Worm (Caenorhabditis elegans) whole organism, young adult: Measurements from ENCODE around the gene C28H8.5.

Experiments
- B0035.1 ChIP-seq: sonication (generic microtip); optimal IDR thresholded peaks from 2 replicates; lab custom pipeline; 2016; ENCODE audit warnings: missing genetic modification characterization, mild to moderate bottlenecking, missing compliant biosample characterization, missing genotype, missing genetic modification reagents
- D2030.7 ChIP-seq: fragments of 200-800 bp; sonication (Bioruptor generic); IDR thresholded peaks from 2 replicates; pipeline ENCODE4 v1.3.6; 2022; ENCODE audit warnings: missing genetic modification reagents, missing genetic modification characterization, missing compliant biosample characterization
- F10E7.11 ChIP-seq: sonication (generic microtip); optimal IDR thresholded peaks from 2 replicates; lab custom pipeline; 2017; ENCODE audit warnings: mild to moderate bottlenecking, missing genetic modification characterization, moderate library complexity, missing compliant biosample characterization
- F37B4.10 ChIP-seq: fragments of 200-800 bp; sonication (Bioruptor generic); IDR thresholded peaks from 2 replicates; pipeline ENCODE4 v1.3.6; 2022; ENCODE audit warnings: missing genetic modification characterization, missing compliant biosample characterization
- F49E8.2 ChIP-seq: sonication (generic microtip); optimal IDR thresholded peaks from 3 replicates; lab custom pipeline; 2017; ENCODE audit warnings: missing genetic modification characterization, mild to moderate bottlenecking, missing compliant biosample characterization, antibody characterized with exemption, moderate library complexity; ENCODE audit not compliant: insufficient read depth
- F52B5.7 ChIP-seq: sonication (generic microtip); optimal IDR thresholded peaks from 2 replicates; lab custom pipeline; 2016; ENCODE audit warnings: mild to moderate bottlenecking, missing genetic modification characterization, missing compliant biosample characterization
- K11D2.4 ChIP-seq: fragments of 200-800 bp; sonication (Bioruptor generic); IDR thresholded peaks from 2 replicates; pipeline ENCODE4 v1.3.6; 2022; ENCODE audit warnings: missing genetic modification reagents, missing genetic modification characterization, missing compliant biosample characterization
- K12H6.12 ChIP-seq: fragments of 200-800 bp; sonication (Bioruptor generic); optimal IDR thresholded peaks from 2 replicates; lab custom pipeline; 2018; ENCODE audit warnings: mild to moderate bottlenecking, missing genetic modification characterization, missing compliant biosample characterization
- T07F8.4 ChIP-seq: sonication (generic microtip); optimal IDR thresholded peaks from 2 replicates; lab custom pipeline; 2016; ENCODE audit warnings: mild to moderate bottlenecking, missing genetic modification characterization, moderate library complexity, missing compliant biosample characterization
- T26A5.8 ChIP-seq: sonication (generic microtip); optimal IDR thresholded peaks from 2 replicates; lab custom pipeline; 2016; ENCODE audit warnings: missing genetic modification characterization, missing compliant biosample characterization
- ama-1 ChIP-seq, 3 experiments: fragments of 150-350 bp in 1 of 3; sonication (generic microtip) in 2 of 3; optimal IDR thresholded peaks; 2 replicates each; lab custom pipeline; 2014 to 2018; ENCODE audit warnings: missing biosample characterization in 2 of 3, missing genetic modification characterization in 2 of 3, missing genetic modification reagents in 2 of 3
- aptf-2 ChIP-seq: fragments of 200-800 bp; sonication (Bioruptor generic); conservative IDR thresholded peaks from 2 replicates; pipeline ENCODE4 v1.3.6; 2022; ENCODE audit warnings: missing genetic modification reagents, missing genetic modification characterization, missing compliant biosample characterization
- bed-1 ChIP-seq: fragments of 200-800 bp; sonication (Bioruptor generic); IDR thresholded peaks from 2 replicates; pipeline ENCODE4 v1.3.6; 2022; ENCODE audit warnings: missing genetic modification reagents, missing genetic modification characterization, missing compliant biosample characterization
- ceh-27 ChIP-seq: fragments of 200-800 bp; sonication (Bioruptor generic); optimal IDR thresholded peaks from 2 replicates; lab custom pipeline; 2018; ENCODE audit warnings: mild to moderate bottlenecking, missing genetic modification characterization, moderate library complexity, missing compliant biosample characterization
- ceh-40 ChIP-seq: fragments of 200-800 bp; sonication (Bioruptor generic); IDR thresholded peaks from 2 replicates; pipeline ENCODE4 v1.3.6; 2022; ENCODE audit warnings: missing genetic modification characterization, missing compliant biosample characterization
- die-1 ChIP-seq: sonication (generic microtip); optimal IDR thresholded peaks from 2 replicates; lab custom pipeline; 2016; ENCODE audit warnings: missing genotype, mild to moderate bottlenecking, missing genetic modification characterization, missing compliant biosample characterization
- dox-1 ChIP-seq: fragments of 200-800 bp; sonication (Bioruptor generic); IDR thresholded peaks from 2 replicates; pipeline ENCODE4 v1.3.6; 2022; ENCODE audit warnings: missing genetic modification reagents, missing genetic modification characterization, missing compliant biosample characterization
- dpl-1 ChIP-seq: fragments of 150-350 bp; optimal IDR thresholded peaks from 2 replicates; lab custom pipeline; 2014; ENCODE audit warnings: missing biosample characterization, missing genetic modification reagents, missing genetic modification characterization
- hmg-1.2 ChIP-seq: fragments of 200-800 bp; sonication (Bioruptor generic); IDR thresholded peaks from 2 replicates; pipeline ENCODE4 v1.3.6; 2022; ENCODE audit warnings: missing genetic modification reagents, missing genetic modification characterization, missing compliant biosample characterization
- hmg-20 ChIP-seq: fragments of 200-800 bp; sonication (Bioruptor generic); IDR thresholded peaks from 2 replicates; pipeline ENCODE4 v1.3.6; 2022; ENCODE audit warnings: missing genetic modification reagents, missing genetic modification characterization, missing compliant biosample characterization
- hrde-1 ChIP-seq: sonication (generic microtip); optimal IDR thresholded peaks from 2 replicates; lab custom pipeline; 2016; ENCODE audit warnings: missing genetic modification characterization, mild to moderate bottlenecking, missing compliant biosample characterization, moderate library complexity, missing genotype, missing genetic modification reagents, borderline replicate concordance
- lag-1 ChIP-seq: fragments of 200-800 bp; sonication (Bioruptor generic); IDR thresholded peaks from 2 replicates; pipeline ENCODE4 v1.3.6; 2022; ENCODE audit warnings: missing genetic modification reagents, missing genetic modification characterization, missing compliant biosample characterization
- let-526 ChIP-seq: fragments of 200-800 bp; sonication (Bioruptor generic); IDR thresholded peaks from 2 replicates; pipeline ENCODE4 v1.3.6; 2022; ENCODE audit warnings: missing genetic modification reagents, missing genetic modification characterization, missing compliant biosample characterization
- let-607 ChIP-seq, 2 experiments: fragments of 200-800 bp in 1 of 2; sonication (Bioruptor generic) in 1 of 2; sonication (generic microtip) in 1 of 2; optimal IDR thresholded peaks; 2 replicates each; lab custom pipeline; 2016 to 2018; ENCODE audit warnings: mild to moderate bottlenecking in 2 of 2, missing compliant biosample characterization in 2 of 2, missing genetic modification characterization in 2 of 2, moderate library complexity in 2 of 2, missing genotype in 1 of 2
- lin-26 ChIP-seq: fragments of 200-800 bp; sonication (Bioruptor generic); IDR thresholded peaks from 2 replicates; pipeline ENCODE4 v1.3.6; 2022; ENCODE audit warnings: missing genetic modification reagents, missing genetic modification characterization, missing compliant biosample characterization
- lin-54 ChIP-seq: fragments of 200-800 bp; sonication (Bioruptor generic); optimal IDR thresholded peaks from 2 replicates; lab custom pipeline; 2018; ENCODE audit warnings: mild to moderate bottlenecking, missing genetic modification characterization, missing compliant biosample characterization
- madf-6 ChIP-seq: fragments of 200-800 bp; sonication (Bioruptor generic); IDR thresholded peaks from 2 replicates; pipeline ENCODE4 v1.3.6; 2022; ENCODE audit warnings: missing genetic modification reagents, missing genetic modification characterization, missing compliant biosample characterization
- mel-28 ChIP-seq: sonication (generic microtip); optimal IDR thresholded peaks from 2 replicates; lab custom pipeline; 2016; ENCODE audit warnings: borderline replicate concordance, mild to moderate bottlenecking, missing genetic modification characterization, missing compliant biosample characterization
- mes-4 ChIP-seq: sonication (generic microtip); optimal IDR thresholded peaks from 2 replicates; lab custom pipeline; 2016; ENCODE audit warnings: missing genotype, missing genetic modification characterization, missing compliant biosample characterization
- nfyb-1 ChIP-seq: fragments of 200-800 bp; sonication (Bioruptor generic); IDR thresholded peaks from 2 replicates; pipeline ENCODE4 v1.3.6; 2022; ENCODE audit warnings: missing genetic modification reagents, missing genetic modification characterization, missing compliant biosample characterization
- nhr-80 ChIP-seq: sonication (generic microtip); optimal IDR thresholded peaks from 2 replicates; lab custom pipeline; 2016; ENCODE audit warnings: missing genetic modification characterization, missing compliant biosample characterization
- rpc-1 ChIP-seq, 2 experiments: fragments of 150-350 bp in 1 of 2; sonication (generic microtip) in 1 of 2; optimal IDR thresholded peaks; 2 replicates each; lab custom pipeline; 2014 to 2018; ENCODE audit warnings: missing biosample characterization in 1 of 2, missing genetic modification characterization in 1 of 2, missing genetic modification reagents in 1 of 2, missing genotype in 1 of 2
- sdz-38 ChIP-seq: sonication (generic microtip); optimal IDR thresholded peaks from 2 replicates; lab custom pipeline; 2016; ENCODE audit warnings: missing genotype, missing genetic modification characterization, missing compliant biosample characterization
- snpc-1.3 ChIP-seq: sonication (generic microtip); optimal IDR thresholded peaks from 2 replicates; lab custom pipeline; 2017; ENCODE audit warnings: missing genetic modification characterization, mild to moderate bottlenecking, missing compliant biosample characterization, antibody characterized with exemption, moderate library complexity, missing genotype, missing genetic modification reagents; ENCODE audit not compliant: insufficient read depth
- snpc-3.4 ChIP-seq: sonication (generic microtip); optimal IDR thresholded peaks from 2 replicates; lab custom pipeline; 2017; ENCODE audit warnings: missing genetic modification characterization, mild to moderate bottlenecking, missing compliant biosample characterization, antibody characterized with exemption, moderate library complexity, missing genotype, missing genetic modification reagents
- snpc-4 ChIP-seq, 5 experiments: fragments of 150-350 bp in 1 of 5; sonication (generic microtip) in 4 of 5; optimal IDR thresholded peaks; 2 replicates each; lab custom pipeline; 2014 to 2018; ENCODE audit warnings: missing genetic modification characterization in 5 of 5, missing biosample characterization in 3 of 5, antibody characterized with exemption in 2 of 5, mild to moderate bottlenecking in 2 of 5, missing compliant biosample characterization in 2 of 5, missing genotype in 2 of 5, moderate library complexity in 2 of 5, missing genetic modification reagents in 1 of 5
- unc-130 ChIP-seq: sonication (generic microtip); optimal IDR thresholded peaks from 2 replicates; lab custom pipeline; 2016; ENCODE audit warnings: missing genetic modification reagents, missing genetic modification characterization, missing compliant biosample characterization
- zfh-2 ChIP-seq: fragments of 200-800 bp; sonication (Bioruptor generic); conservative IDR thresholded peaks from 2 replicates; pipeline ENCODE4 v1.3.6; 2022; ENCODE audit warnings: missing genetic modification reagents, missing genetic modification characterization, missing compliant biosample characterization

The C28H8.5 gene

ce11 chrIII:5908408-5908807, 24.3 kb downstream of the C28H8.5 start, which contains the start of gene C28H8.3 (continued):
- TF ChIP-seq snpc-3.4 (tag; lab: Kevin White, UChicago) (no peak), ama-1 (optimal IDR thresholded peaks at IDR 0.05; lab: Kevin White, UChicago) (no peak), ama-1 (GFP tag; optimal IDR thresholded peaks at IDR 0.05; lab: Kevin White, UChicago) (no peak), unc-130 (no peak), ceh-27 (GFP tag; lab: Kevin White, UChicago) (no peak), let-526 (GFP tag; lab: Robert Waterston, UW) (no peak), hmg-1.2 (GFP tag; lab: Robert Waterston, UW) (peak; percentile 19; the same call in 1 of the 2 replicates)

ce11 chrIII:5914717-5915116, 30.6 kb downstream of the C28H8.5 start:
- TF ChIP-seq B0035.1 (tag; lab: Kevin White, UChicago), result no peak
- peak; percentile 23; the same call in 1 of the 2 replicates for TF ChIP-seq madf-6 (GFP tag; lab: Robert Waterston, UW)
- peak; percentile 50 for TF ChIP-seq hrde-1 (tag; lab: Kevin White, UChicago)
- no peak for TF ChIP-seq bed-1 (GFP tag; lab: Robert Waterston, UW)
- peak; percentile 26; the same call in 1 of the 2 replicates for TF ChIP-seq hmg-1.2 (GFP tag; lab: Robert Waterston, UW)
- TF ChIP-seq F10E7.11 (tag; lab: Kevin White, UChicago), result no peak
- TF ChIP-seq lin-26 (GFP tag; lab: Robert Waterston, UW), result no peak
- no peak for TF ChIP-seq sdz-38 (tag; lab: Kevin White, UChicago)
- peak; percentile 12 for TF ChIP-seq die-1 (tag; lab: Kevin White, UChicago)
- TF ChIP-seq K12H6.12 (tag; lab: Kevin White, UChicago), result no peak
- peak; percentile 40; the same call in 1 of the 2 replicates for TF ChIP-seq dox-1 (GFP tag; lab: Robert Waterston, UW)
- no peak for TF ChIP-seq ceh-40 (GFP tag; lab: Robert Waterston, UW)
- TF ChIP-seq aptf-2 (GFP tag; lab: Robert Waterston, UW), result no peak
- TF ChIP-seq rpc-1 (optimal IDR thresholded peaks at IDR 0.05; lab: Kevin White, UChicago), result no peak
- no peak for TF ChIP-seq rpc-1 (tag; optimal IDR thresholded peaks at IDR 0.05; lab: Kevin White, UChicago)
- no peak for TF ChIP-seq snpc-1.3 (tag; lab: Kevin White, UChicago)
- TF ChIP-seq T07F8.4 (tag; lab: Kevin White, UChicago), result no peak
- peak; percentile 77 to 79 for TF ChIP-seq let-607 (tag; optimal IDR thresholded peaks at IDR 0.05; lab: Kevin White, UChicago)
- TF ChIP-seq mel-28 (tag; lab: Kevin White, UChicago), result no peak
- TF ChIP-seq snpc-3.4 (tag; lab: Kevin White, UChicago), result peak; percentile 35
- TF ChIP-seq F49E8.2, result no peak
- TF ChIP-seq lag-1, result no peak
- TF ChIP-seq K11D2.4 (GFP tag; lab: Robert Waterston, UW), result no peak
- TF ChIP-seq mes-4 (tag; lab: Kevin White, UChicago), result peak; percentile 1
- TF ChIP-seq lin-54 (GFP tag; lab: Kevin White, UChicago), result peak; percentile 33
- peak; percentile 3 for TF ChIP-seq F52B5.7 (tag; lab: Kevin White, UChicago)
- no peak for TF ChIP-seq snpc-4 (GFP tag; optimal IDR thresholded peaks at IDR 0.05; lab: Kevin White, UChicago)
- TF ChIP-seq snpc-4 (tag; optimal IDR thresholded peaks at IDR 0.05; lab: Kevin White, UChicago), result peak in 3 of 4 experiments; percentile 13 to 42 (median 35)
- peak; percentile 67 for TF ChIP-seq nhr-80 (tag; lab: Kevin White, UChicago)
- peak; percentile 54; the same call in 1 of the 2 replicates for TF ChIP-seq nfyb-1
- no peak for TF ChIP-seq T26A5.8
- no peak for TF ChIP-seq dpl-1 (GFP tag; lab: Kevin White, UChicago)
- TF ChIP-seq hmg-20 (GFP tag; lab: Robert Waterston, UW), result no peak
- no peak for TF ChIP-seq F37B4.10 (GFP tag; lab: Robert Waterston, UW)
- no peak; the same call in none of the 2 replicates for TF ChIP-seq zfh-2 (GFP tag; lab: Robert Waterston, UW)
- TF ChIP-seq D2030.7 (GFP tag; lab: Robert Waterston, UW), result 0 out of 2 replicates have a peak, but pooled peaks have one; percentile 35
